Worm (Caenorhabditis elegans) whole organism, late embryonic: ENCODE results near the gene agt-2.

Experiments
- C08G9.2 ChIP-seq: sonication (generic microtip); optimal IDR thresholded peaks from 2 replicates; lab custom pipeline; 2016; ENCODE audit warnings: mild to moderate bottlenecking, missing genetic modification characterization, moderate library complexity, missing compliant biosample characterization
- C38D4.7 ChIP-seq: fragments of 200-800 bp; sonication (Bioruptor generic); optimal IDR thresholded peaks from 2 replicates; lab custom pipeline; 2018; ENCODE audit warnings: mild to moderate bottlenecking, missing genetic modification characterization, moderate library complexity, missing compliant biosample characterization
- F13H6.1 ChIP-seq: sonication (generic microtip); optimal IDR thresholded peaks from 2 replicates; lab custom pipeline; 2016; ENCODE audit warnings: missing genetic modification characterization, missing compliant biosample characterization
- K09A11.1 ChIP-seq: sonication (generic microtip); optimal IDR thresholded peaks from 2 replicates; lab custom pipeline; 2017; ENCODE audit warnings: antibody characterized with exemption, mild to moderate bottlenecking, missing genetic modification characterization, missing compliant biosample characterization; ENCODE audit not compliant: insufficient read depth
- ahr-1 ChIP-seq: sonication (generic microtip); optimal IDR thresholded peaks from 2 replicates; lab custom pipeline; 2016; ENCODE audit warnings: missing genetic modification characterization, missing compliant biosample characterization
- ama-1 ChIP-seq: fragments of 150-350 bp; optimal IDR thresholded peaks from 2 replicates; lab custom pipeline; 2014
- ceh-14 ChIP-seq: sonication (generic microtip); optimal IDR thresholded peaks from 2 replicates; lab custom pipeline; 2016; ENCODE audit warnings: missing genotype, missing genetic modification characterization, missing compliant biosample characterization
- ceh-19 ChIP-seq: fragments of 200-800 bp; sonication (Bioruptor generic); optimal IDR thresholded peaks from 2 replicates; lab custom pipeline; 2018; ENCODE audit warnings: mild to moderate bottlenecking, missing genetic modification characterization, missing compliant biosample characterization
- ceh-24 ChIP-seq: sonication (generic microtip); optimal IDR thresholded peaks from 2 replicates; lab custom pipeline; 2016; ENCODE audit warnings: mild to moderate bottlenecking, missing genetic modification characterization, missing compliant biosample characterization
- ceh-30 ChIP-seq: fragments of 150-350 bp; optimal IDR thresholded peaks from 2 replicates; lab custom pipeline; 2014; ENCODE audit warnings: missing biosample characterization, missing genetic modification characterization
- ceh-31 ChIP-seq: sonication (generic microtip); optimal IDR thresholded peaks from 2 replicates; lab custom pipeline; 2016; ENCODE audit warnings: missing genetic modification characterization, missing compliant biosample characterization
- ceh-34 ChIP-seq: sonication (generic microtip); optimal IDR thresholded peaks from 2 replicates; lab custom pipeline; 2016; ENCODE audit warnings: mild to moderate bottlenecking, missing genetic modification characterization, missing compliant biosample characterization
- ceh-45 ChIP-seq: fragments of 200-800 bp; sonication (Bioruptor generic); IDR thresholded peaks from 2 replicates; pipeline ENCODE4 v1.3.6; 2022; ENCODE audit warnings: missing genetic modification reagents, missing genetic modification characterization, missing compliant biosample characterization
- ceh-48 ChIP-seq: sonication (generic microtip); optimal IDR thresholded peaks from 2 replicates; lab custom pipeline; 2016; ENCODE audit warnings: missing genetic modification characterization, inconsistent platforms, missing compliant biosample characterization
- ceh-6 ChIP-seq: fragments of 200-800 bp; sonication (Bioruptor generic); optimal IDR thresholded peaks from 2 replicates; lab custom pipeline; 2018; ENCODE audit warnings: mild to moderate bottlenecking, missing genetic modification characterization, missing compliant biosample characterization
- dmd-4 ChIP-seq: sonication (generic microtip); optimal IDR thresholded peaks from 2 replicates; lab custom pipeline; 2016; ENCODE audit warnings: borderline replicate concordance, missing genetic modification characterization, missing compliant biosample characterization
- dve-1 ChIP-seq: sonication (generic microtip); optimal IDR thresholded peaks from 2 replicates; lab custom pipeline; 2017; ENCODE audit warnings: antibody characterized with exemption, mild to moderate bottlenecking, missing genetic modification characterization, missing compliant biosample characterization
- elt-2 ChIP-seq: sonication (generic microtip); optimal IDR thresholded peaks from 2 replicates; lab custom pipeline; 2016; ENCODE audit warnings: missing genetic modification reagents, missing genetic modification characterization, missing compliant biosample characterization
- elt-4 ChIP-seq: sonication (generic microtip); optimal IDR thresholded peaks from 2 replicates; lab custom pipeline; 2016; ENCODE audit warnings: missing genetic modification characterization, missing compliant biosample characterization
- ets-4 ChIP-seq: sonication (generic microtip); optimal IDR thresholded peaks from 2 replicates; lab custom pipeline; 2016; ENCODE audit warnings: missing genetic modification characterization, missing compliant biosample characterization
- eyg-1 ChIP-seq: sonication (generic microtip); optimal IDR thresholded peaks from 2 replicates; lab custom pipeline; 2016; ENCODE audit warnings: missing genotype, missing genetic modification characterization, missing compliant biosample characterization
- fkh-10 ChIP-seq: fragments of 150-350 bp; optimal IDR thresholded peaks from 2 replicates; lab custom pipeline; 2014; ENCODE audit warnings: missing biosample characterization, missing genetic modification reagents, missing genetic modification characterization
- fkh-6 ChIP-seq: sonication (generic microtip); optimal IDR thresholded peaks from 2 replicates; lab custom pipeline; 2016; ENCODE audit warnings: missing genetic modification characterization, missing compliant biosample characterization
- hlh-13 ChIP-seq: fragments of 200-800 bp; sonication (Bioruptor generic); optimal IDR thresholded peaks from 2 replicates; lab custom pipeline; 2018; ENCODE audit warnings: mild to moderate bottlenecking, missing genetic modification characterization, missing compliant biosample characterization
- hlh-15 ChIP-seq: sonication (generic microtip); optimal IDR thresholded peaks from 2 replicates; lab custom pipeline; 2016; ENCODE audit warnings: missing genetic modification characterization, missing compliant biosample characterization
- hlh-30 ChIP-seq: sonication (generic microtip); optimal IDR thresholded peaks from 2 replicates; lab custom pipeline; 2017; ENCODE audit warnings: antibody characterized with exemption, missing genetic modification characterization, missing compliant biosample characterization; ENCODE audit not compliant: insufficient read depth
- hlh-6 ChIP-seq: sonication (generic microtip); optimal IDR thresholded peaks from 2 replicates; lab custom pipeline; 2016; ENCODE audit warnings: missing genotype, missing genetic modification characterization, missing compliant biosample characterization
- hlh-8 ChIP-seq: sonication (generic microtip); optimal IDR thresholded peaks from 2 replicates; lab custom pipeline; 2016; ENCODE audit warnings: missing genotype, missing genetic modification characterization, missing compliant biosample characterization
- madf-2 ChIP-seq: sonication (generic microtip); optimal IDR thresholded peaks from 2 replicates; lab custom pipeline; 2017; ENCODE audit warnings: missing genetic modification characterization, missing compliant biosample characterization
- mec-3 ChIP-seq: sonication (generic microtip); optimal IDR thresholded peaks from 2 replicates; lab custom pipeline; 2016; ENCODE audit warnings: borderline replicate concordance, missing genetic modification characterization, missing compliant biosample characterization
- nfya-1 ChIP-seq: sonication (generic microtip); optimal IDR thresholded peaks from 2 replicates; lab custom pipeline; 2017; ENCODE audit warnings: missing genetic modification characterization, mild to moderate bottlenecking, missing compliant biosample characterization, antibody characterized with exemption, moderate library complexity
- nhr-11 ChIP-seq: fragments of 150-350 bp; optimal IDR thresholded peaks from 2 replicates; lab custom pipeline; 2014; ENCODE audit warnings: missing biosample characterization, missing genetic modification characterization
- nhr-232 ChIP-seq: sonication (generic microtip); optimal IDR thresholded peaks from 2 replicates; lab custom pipeline; 2016; ENCODE audit warnings: missing genetic modification characterization, missing compliant biosample characterization
- npax-4 ChIP-seq: sonication (generic microtip); optimal IDR thresholded peaks from 2 replicates; lab custom pipeline; 2016; ENCODE audit warnings: missing genetic modification characterization, missing compliant biosample characterization
- odd-2 ChIP-seq: sonication (generic microtip); optimal IDR thresholded peaks from 2 replicates; lab custom pipeline; 2017; ENCODE audit warnings: antibody characterized with exemption, mild to moderate bottlenecking, missing genetic modification characterization, missing compliant biosample characterization
- pag-3 ChIP-seq: sonication (generic microtip); optimal IDR thresholded peaks from 2 replicates; lab custom pipeline; 2016; ENCODE audit warnings: missing compliant biosample characterization, missing genetic modification characterization, borderline replicate concordance
- pat-9 ChIP-seq: fragments of 200-800 bp; sonication (Bioruptor generic); optimal IDR thresholded peaks from 2 replicates; lab custom pipeline; 2018; ENCODE audit warnings: mild to moderate bottlenecking, missing genetic modification characterization, moderate library complexity, missing compliant biosample characterization
- pax-1 ChIP-seq: fragments of 150-350 bp; optimal IDR thresholded peaks from 2 replicates; lab custom pipeline; 2014; ENCODE audit warnings: missing biosample characterization, missing genetic modification characterization
- pha-2 ChIP-seq: sonication (generic microtip); optimal IDR thresholded peaks from 2 replicates; lab custom pipeline; 2017; ENCODE audit warnings: mild to moderate bottlenecking, missing genetic modification characterization, missing compliant biosample characterization
- pha-4 ChIP-seq: fragments of 150-350 bp; optimal IDR thresholded peaks from 2 replicates; lab custom pipeline; 2018; ENCODE audit warnings: missing biosample characterization, missing genetic modification reagents, missing genetic modification characterization
- pros-1 ChIP-seq: fragments of 150-350 bp; optimal IDR thresholded peaks from 2 replicates; lab custom pipeline; 2014; ENCODE audit warnings: missing biosample characterization, missing genetic modification reagents, missing genetic modification characterization
- rnt-1 ChIP-seq: sonication (generic microtip); optimal IDR thresholded peaks from 2 replicates; lab custom pipeline; 2016; ENCODE audit warnings: missing genetic modification characterization, missing compliant biosample characterization
- sdc-2 ChIP-seq: sonication (generic microtip); optimal IDR thresholded peaks from 2 replicates; lab custom pipeline; 2016; ENCODE audit warnings: missing genotype, missing genetic modification characterization, missing compliant biosample characterization
- sox-2 ChIP-seq: fragments of 200-800 bp; sonication (Bioruptor generic); IDR thresholded peaks from 2 replicates; pipeline ENCODE4 v1.3.6; 2022; ENCODE audit warnings: missing genetic modification reagents, missing genetic modification characterization, missing compliant biosample characterization
- sox-4 ChIP-seq: sonication (generic microtip); optimal IDR thresholded peaks from 2 replicates; lab custom pipeline; 2017; ENCODE audit warnings: mild to moderate bottlenecking, missing genetic modification characterization, inconsistent platforms, missing compliant biosample characterization
- syd-9 ChIP-seq: sonication (generic microtip); optimal IDR thresholded peaks from 2 replicates; lab custom pipeline; 2016; ENCODE audit warnings: mild to moderate bottlenecking, missing genetic modification characterization, moderate library complexity, missing compliant biosample characterization
- tbx-2 ChIP-seq: sonication (generic microtip); optimal IDR thresholded peaks from 2 replicates; lab custom pipeline; 2016; ENCODE audit warnings: missing genetic modification characterization, missing compliant biosample characterization
- tbx-7 ChIP-seq: sonication (generic microtip); optimal IDR thresholded peaks from 2 replicates; lab custom pipeline; 2016; ENCODE audit warnings: missing genotype, missing genetic modification characterization, missing compliant biosample characterization
- ttx-3 ChIP-seq: sonication (generic microtip); optimal IDR thresholded peaks from 2 replicates; lab custom pipeline; 2016; ENCODE audit warnings: missing genetic modification reagents, missing genetic modification characterization, missing compliant biosample characterization
- unc-42 ChIP-seq: sonication (generic microtip); optimal IDR thresholded peaks from 2 replicates; lab custom pipeline; 2016; ENCODE audit warnings: missing genotype, missing genetic modification characterization, missing compliant biosample characterization
- unc-86 ChIP-seq: sonication (generic microtip); optimal IDR thresholded peaks from 2 replicates; lab custom pipeline; 2016; ENCODE audit warnings: missing genetic modification characterization, missing compliant biosample characterization
- ztf-16 ChIP-seq: sonication (generic microtip); optimal IDR thresholded peaks from 2 replicates; lab custom pipeline; 2017; ENCODE audit warnings: missing genetic modification characterization, missing compliant biosample characterization

Gene agt-2

DNA sequence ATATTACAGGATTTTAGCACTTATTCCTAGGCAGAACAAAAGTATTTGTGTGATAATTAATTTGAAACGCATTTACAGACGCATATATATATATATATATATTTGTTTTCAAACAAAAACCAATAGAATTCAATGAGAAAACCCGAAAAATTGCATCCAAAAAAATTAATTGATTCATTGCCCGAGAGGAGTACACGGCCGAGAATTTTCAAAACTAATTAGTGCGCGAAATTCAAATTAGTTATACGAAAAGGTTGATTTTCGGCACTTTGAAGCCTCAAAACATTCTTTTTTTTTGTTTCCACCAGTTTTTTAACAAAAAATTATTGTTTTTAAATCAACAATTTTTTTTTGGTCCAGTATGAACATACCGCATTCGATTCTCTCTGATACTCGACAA lies 17.8 kb upstream of the agt-2 start:
- TF ChIP-seq elt-2 (tag; lab: Kevin White, UChicago) (peak; percentile 2), ets-4 (tag; lab: Kevin White, UChicago) (no peak)

DNA sequence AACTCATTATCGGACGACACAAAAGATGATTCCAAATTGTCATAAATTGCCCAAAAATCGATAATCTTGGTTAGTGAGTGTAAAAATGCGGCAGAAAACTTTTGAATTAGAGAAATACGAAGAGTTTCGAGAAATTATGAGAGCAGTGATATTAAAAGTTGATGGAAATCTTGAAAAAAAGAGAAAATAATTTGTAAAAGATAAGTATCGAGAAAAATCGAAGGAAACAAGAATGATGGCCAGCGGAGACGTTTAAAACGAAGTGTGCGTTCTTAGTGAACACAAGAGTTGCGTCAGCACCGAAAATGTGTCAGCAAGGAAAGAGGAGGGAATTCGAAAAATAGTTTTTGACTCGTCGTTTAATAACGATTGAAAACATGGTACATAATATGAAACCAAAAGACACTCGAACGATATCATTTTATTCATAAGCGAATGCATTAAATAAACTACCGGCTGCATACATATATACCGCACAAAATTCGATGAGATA lies 16.2 kb upstream of the agt-2 start, which contains the start of gene ndx-6:
Gene ndx-6, minus strand, starts transcription at position 51 of the 493 bp plus-strand sequence.
- TF ChIP-seq tbx-7 (tag; lab: Kevin White, UChicago) = no peak
- peak; percentile 43 for TF ChIP-seq unc-86 (tag; lab: Kevin White, UChicago)
- TF ChIP-seq fkh-10 (GFP tag; lab: Kevin White, UChicago) = no peak
- no peak for TF ChIP-seq elt-4
- no peak for TF ChIP-seq pag-3 (tag; lab: Kevin White, UChicago)
- TF ChIP-seq eyg-1 = no peak
- TF ChIP-seq nfya-1 = peak; percentile 70
- TF ChIP-seq mec-3 (tag; lab: Kevin White, UChicago) = no peak
- TF ChIP-seq nhr-11 (tag; lab: Kevin White, UChicago) = no peak
- TF ChIP-seq ceh-45 (GFP tag; lab: Robert Waterston, UW) = no peak
- TF ChIP-seq fkh-6 (tag; lab: Kevin White, UChicago) = peak; percentile 44
- TF ChIP-seq nhr-232 (tag; lab: Kevin White, UChicago) = no peak
- TF ChIP-seq ztf-16 (tag; lab: Kevin White, UChicago) = no peak
- peak; percentile 19 for TF ChIP-seq ttx-3 (tag; lab: Kevin White, UChicago)
- TF ChIP-seq madf-2 (tag; lab: Kevin White, UChicago) = no peak
- TF ChIP-seq ama-1 (lab: Kevin White, UChicago) = no peak
- TF ChIP-seq ceh-48 (tag; lab: Kevin White, UChicago) = peak; percentile 46
- no peak for TF ChIP-seq ceh-24 (tag; lab: Kevin White, UChicago)
- TF ChIP-seq unc-42 (tag; lab: Kevin White, UChicago) = peak; percentile 44
- TF ChIP-seq pat-9 (tag; lab: Kevin White, UChicago) = peak; percentile 42
- TF ChIP-seq C38D4.7 = peak; percentile 16
- no peak for TF ChIP-seq hlh-13 (GFP tag; lab: Kevin White, UChicago)
- TF ChIP-seq ceh-34 (tag; lab: Kevin White, UChicago) = peak; percentile 56
- no peak for TF ChIP-seq syd-9 (tag; lab: Kevin White, UChicago)
- TF ChIP-seq odd-2 (tag; lab: Kevin White, UChicago) = no peak
- TF ChIP-seq ceh-6 (GFP tag; lab: Kevin White, UChicago) = no peak
- no peak for TF ChIP-seq sox-4 (tag; lab: Kevin White, UChicago)
- TF ChIP-seq hlh-30 (tag; lab: Kevin White, UChicago) = no peak
- TF ChIP-seq ahr-1 = no peak
- peak; percentile 43 for TF ChIP-seq rnt-1 (tag; lab: Kevin White, UChicago)
- peak; percentile 40 for TF ChIP-seq dve-1 (tag; lab: Kevin White, UChicago)
- TF ChIP-seq ceh-31 (tag; lab: Kevin White, UChicago) = peak; percentile 78
- TF ChIP-seq dmd-4 (tag; lab: Kevin White, UChicago) = no peak
- peak; percentile 71 for TF ChIP-seq tbx-2 (tag; lab: Kevin White, UChicago)
- no peak for TF ChIP-seq pros-1 (tag; lab: Kevin White, UChicago)
- peak; percentile 53 for TF ChIP-seq ceh-19 (GFP tag; lab: Kevin White, UChicago)
- no peak for TF ChIP-seq pha-4 (tag; lab: Kevin White, UChicago)
- no peak for TF ChIP-seq npax-4
- TF ChIP-seq C08G9.2 (tag; lab: Kevin White, UChicago) = peak; percentile 14
- no peak for TF ChIP-seq hlh-15 (tag; lab: Kevin White, UChicago)
- TF ChIP-seq sdc-2 = peak; percentile 11
- peak; percentile 10 for TF ChIP-seq hlh-8 (tag; lab: Kevin White, UChicago)
- TF ChIP-seq pax-1 = no peak
- no peak for TF ChIP-seq pha-2 (tag; lab: Kevin White, UChicago)
- TF ChIP-seq K09A11.1 (tag; lab: Kevin White, UChicago) = no peak
- no peak for TF ChIP-seq ceh-30 (tag; lab: Kevin White, UChicago)
- TF ChIP-seq F13H6.1 (tag; lab: Kevin White, UChicago) = no peak
- TF ChIP-seq hlh-6 (tag; lab: Kevin White, UChicago) = no peak
- no peak for TF ChIP-seq sox-2 (GFP tag; lab: Robert Waterston, UW)
- no peak for TF ChIP-seq ceh-14 (tag; lab: Kevin White, UChicago)
